Worm (Caenorhabditis elegans): ENCODE measurements around the gene srz-16.

DNA sequence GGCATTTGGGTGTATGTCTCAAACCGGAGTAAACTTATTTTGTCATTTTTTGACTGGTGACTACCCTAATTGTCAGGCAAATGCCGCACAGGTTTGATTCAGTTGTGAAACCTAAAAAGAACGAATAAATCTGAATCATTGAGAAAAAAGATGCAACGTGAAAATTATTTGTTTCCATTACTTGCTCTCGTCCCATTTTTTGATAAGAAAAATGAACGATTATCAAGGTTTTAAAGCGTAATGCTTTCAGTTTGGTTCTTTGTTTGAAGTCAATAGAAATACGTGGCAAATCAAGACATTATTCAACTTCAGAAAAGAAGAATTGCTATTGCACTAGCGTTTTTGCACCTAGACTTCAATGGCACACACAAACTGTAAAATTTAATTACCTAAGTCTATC is 26.1 kb upstream of the srz-16 start, which contains the start of gene Y113G7B.12:
- TF ChIP-seq tra-4 (tag; optimal IDR thresholded peaks at IDR 0.05): no peak
- no peak for TF ChIP-seq ama-1 (optimal IDR thresholded peaks at IDR 0.05)
- no peak for TF ChIP-seq flt-1 (GFP tag; IDR thresholded peaks at IDR 0.05)
- TF ChIP-seq sea-1 (GFP tag; conservative IDR thresholded peaks at IDR 0.05): no peak
- TF ChIP-seq scrt-1 (GFP tag; IDR thresholded peaks at IDR 0.05): no peak
- no peak for TF ChIP-seq ceh-36 (tag; optimal IDR thresholded peaks at IDR 0.05)
- no peak for TF ChIP-seq hnd-1 (tag; optimal IDR thresholded peaks at IDR 0.05)

All from whole organism, early embryonic.